Fruit fly (Drosophila melanogaster) S2 (cell line): Measurements from ENCODE around the gene Fer1.

ENCODE experiments used
- CG8478 ChIP-seq: fragments of >200 bp; optimal IDR thresholded peaks from 2 replicates; lab custom pipeline; 2018
- CTCF ChIP-seq, 2 experiments: fragments of >200 bp; optimal IDR thresholded peaks; 2 replicates each; lab custom pipeline; 2018

DNA sequence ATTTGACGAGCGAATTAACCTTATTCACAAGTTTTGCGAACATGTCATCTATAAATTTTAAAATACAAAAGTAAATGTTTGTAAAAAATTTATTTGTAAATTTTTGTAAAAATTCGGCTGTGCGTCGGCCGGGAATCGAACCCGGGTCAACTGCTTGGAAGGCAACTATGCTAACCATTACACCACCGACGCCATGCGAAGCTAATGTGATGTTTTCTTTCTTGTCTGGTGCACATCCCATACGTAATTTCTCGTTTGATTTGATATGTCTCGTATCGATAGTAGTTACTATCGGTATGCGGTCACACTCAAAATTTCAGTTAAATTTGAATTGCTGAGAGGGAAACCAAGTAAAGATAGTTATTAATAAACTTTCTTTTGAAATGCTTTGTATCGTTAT, 5.2 kb upstream of the Fer1 start:
- TF ChIP-seq CG8478 (lab: Kevin White, UChicago) = no peak
- TF ChIP-seq CTCF (optimal IDR thresholded peaks at IDR 0.05; lab: Kevin White, UChicago) = no peak
